Fruit fly (Drosophila melanogaster): Measurements from ENCODE around the gene nau.

nau gene

dm6 chr3R:23713901-23714300, 4.3 kb downstream of the nau start (continued):
- TF ChIP-seq otp (GFP tag; IDR thresholded peaks at IDR 0.05) (peak; percentile 70; the same call in 2 of the 3 replicates), sd (tag; optimal IDR thresholded peaks at IDR 0.05) (peak; percentile 14), sens-2 (GFP tag; IDR thresholded peaks at IDR 0.05) (peak; percentile 55; the same call in 1 of the 2 replicates), salm (tag; optimal IDR thresholded peaks at IDR 0.05) (peak; percentile 56), CG15601 (tag; optimal IDR thresholded peaks at IDR 0.05) (peak; percentile 48), Mrtf (GFP tag; IDR thresholded peaks at IDR 0.05) (peak; percentile 56; the same call in 1 of the 3 replicates), slp2 (GFP tag; optimal IDR thresholded peaks at IDR 0.05) (peak; percentile 44), CG2712 (tag; optimal IDR thresholded peaks at IDR 0.05) (peak; percentile 62), Ets65A (GFP tag) (peak; percentile 94), CG18262 (tag; optimal IDR thresholded peaks at IDR 0.05) (peak; percentile 35), dati (GFP tag; IDR thresholded peaks at IDR 0.05) (no peak), CG13624 (GFP tag; optimal IDR thresholded peaks at IDR 0.05) (peak; percentile 10), Trl (optimal IDR thresholded peaks at IDR 0.05) (no peak), Trl (GFP tag; optimal IDR thresholded peaks at IDR 0.05) (peak; percentile 49), CG13775 (GFP tag; optimal IDR thresholded peaks at IDR 0.05) (peak; percentile 46), nau (GFP tag; optimal IDR thresholded peaks at IDR 0.05) (peak; percentile 82), nmo (GFP tag; optimal IDR thresholded peaks at IDR 0.05) (peak; percentile 78), CG12659 (GFP tag; optimal IDR thresholded peaks at IDR 0.05) (peak; percentile 38), CG3281 (GFP tag; optimal IDR thresholded peaks at IDR 0.05) (no peak), NFAT (GFP tag; IDR thresholded peaks at IDR 0.05) (no peak), her (GFP tag; optimal IDR thresholded peaks at IDR 0.05) (no peak), ci (GFP tag; IDR thresholded peaks at IDR 0.05) (peak; percentile 86), CG4730 (GFP tag; IDR thresholded peaks at IDR 0.05) (0 out of 2 replicates have a peak, but pooled peaks have one; percentile 15), CG10979 (tag; optimal IDR thresholded peaks at IDR 0.05) (peak; percentile 67), klu (GFP tag; IDR thresholded peaks at IDR 0.05) (peak; percentile 37; the same call in 1 of the 2 replicates), CG11093 (GFP tag; IDR thresholded peaks at IDR 0.05) (no peak), sob (GFP tag; IDR thresholded peaks at IDR 0.05) (no peak), Ptx1 (GFP tag; IDR thresholded peaks at IDR 0.05) (peak; percentile 65), CHES-1-like (GFP tag; optimal IDR thresholded peaks at IDR 0.05) (no peak), esg (GFP tag; conservative IDR thresholded peaks at IDR 0.05) (peak; percentile 56), CG12155 (GFP tag; optimal IDR thresholded peaks at IDR 0.05) (peak; percentile 50), sens (GFP tag) (peak; percentile 97), CG8765 (GFP tag; IDR thresholded peaks at IDR 0.05) (peak; percentile 51; the same call in 1 of the 2 replicates), CG3407 (GFP tag; optimal IDR thresholded peaks at IDR 0.05) (peak; percentile 60), sim (GFP tag; IDR thresholded peaks at IDR 0.05) (no peak), Scr (GFP tag; IDR thresholded peaks at IDR 0.05; ENCODE audit: partially characterized antibody) (no peak), sisA (GFP tag; IDR thresholded peaks at IDR 0.05) (peak; percentile 62), Mes4 (GFP tag; optimal IDR thresholded peaks at IDR 0.05) (peak; percentile 43), Bgb (GFP tag; IDR thresholded peaks at IDR 0.05; ENCODE audit: partially characterized antibody) (no peak), CG13296 (GFP tag; optimal IDR thresholded peaks at IDR 0.05) (peak; percentile 11), zfh1 (GFP tag; IDR thresholded peaks at IDR 0.05) (peak; percentile 57; the same call in 2 of the 3 replicates), bsh (GFP tag; optimal IDR thresholded peaks at IDR 0.05) (peak in 1 of 2 experiments; percentile 82), tna (GFP tag; IDR thresholded peaks at IDR 0.05; ENCODE audit: partially characterized antibody) (no peak), Bteb2 (GFP tag; optimal IDR thresholded peaks at IDR 0.05) (peak; percentile 50), fd96Cb (tag; optimal IDR thresholded peaks at IDR 0.05) (peak; percentile 72), Ada2b (GFP tag; IDR thresholded peaks at IDR 0.05) (no peak), CG7357 (GFP tag; IDR thresholded peaks at IDR 0.05) (no peak), pzg (GFP tag; optimal IDR thresholded peaks at IDR 0.05) (no peak), odd (GFP tag; optimal IDR thresholded peaks at IDR 0.05) (no peak), CG16863 (GFP tag; optimal IDR thresholded peaks at IDR 0.05) (peak; percentile 43), CG3995 (GFP tag; optimal IDR thresholded peaks at IDR 0.05) (no peak), CG12744 (GFP tag; optimal IDR thresholded peaks at IDR 0.05) (peak; percentile 18)
